Worm (Caenorhabditis elegans): ENCODE data around the gene ncs-7.
A peak's percentile ranks its signal among the peaks of the same experiment; 100 is the strongest.

The ncs-7 gene

DNA sequence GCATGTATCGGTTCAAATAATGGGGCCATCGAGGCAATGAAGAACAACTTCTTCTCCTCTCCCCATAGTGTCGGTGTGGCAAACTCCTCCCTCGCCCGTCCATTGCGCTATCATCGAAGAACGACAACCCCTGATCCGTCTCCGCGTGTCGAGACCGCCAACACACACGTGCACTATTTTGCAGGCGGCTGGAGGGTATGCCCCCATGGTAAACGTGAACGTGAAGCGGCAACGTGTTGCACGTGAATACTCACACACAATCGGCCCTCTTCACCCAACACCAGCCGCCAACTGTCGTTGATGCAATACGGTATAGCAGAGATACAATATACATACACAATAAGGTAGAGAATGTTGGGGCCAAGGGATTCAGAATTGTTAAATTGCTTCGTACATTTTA lies 18.8 kb downstream of the ncs-7 start (continued):
- TF ChIP-seq fkh-10 (GFP tag; optimal IDR thresholded peaks at IDR 0.05) (no peak), dpl-1 (GFP tag; optimal IDR thresholded peaks at IDR 0.05) (no peak), egl-13 (tag; optimal IDR thresholded peaks at IDR 0.05) (no peak), elt-2 (tag; optimal IDR thresholded peaks at IDR 0.05) (peak; percentile 26), hpl-2 (GFP tag; optimal IDR thresholded peaks at IDR 0.05) (no peak), tbx-2 (tag; optimal IDR thresholded peaks at IDR 0.05) (peak; percentile 42), nhr-47 (tag; optimal IDR thresholded peaks at IDR 0.05) (peak; percentile 56), fkh-4 (tag; optimal IDR thresholded peaks at IDR 0.05; ENCODE audit: borderline replicate concordance) (no peak), lin-13 (GFP tag; optimal IDR thresholded peaks at IDR 0.05) (no peak), hlh-17 (GFP tag; optimal IDR thresholded peaks at IDR 0.05; ENCODE audit: borderline replicate concordance) (no peak), pag-3 (tag; optimal IDR thresholded peaks at IDR 0.05; ENCODE audit: borderline replicate concordance, insufficient read depth) (no peak), ceh-8 (GFP tag; optimal IDR thresholded peaks at IDR 0.05) (no peak), nhr-85 (tag) (peak; percentile 86), aha-1 (tag; optimal IDR thresholded peaks at IDR 0.05) (no peak), mab-9 (GFP tag; IDR thresholded peaks at IDR 0.05) (no peak), elt-3 (tag; optimal IDR thresholded peaks at IDR 0.05) (peak in 4 of 6 experiments; percentile 6 to 26 (median 19)), pqm-1 (tag; optimal IDR thresholded peaks at IDR 0.05) (no peak), rnt-1 (tag; optimal IDR thresholded peaks at IDR 0.05) (peak; percentile 55), fkh-8 (tag; optimal IDR thresholded peaks at IDR 0.05) (no peak), lin-14 (GFP tag; optimal IDR thresholded peaks at IDR 0.05) (peak; percentile 93), sox-4 (tag; optimal IDR thresholded peaks at IDR 0.05) (no peak), alr-1 (tag; optimal IDR thresholded peaks at IDR 0.05; ENCODE audit: borderline replicate concordance) (no peak), mep-1 (tag; optimal IDR thresholded peaks at IDR 0.05) (peak; percentile 10), Y116A8C.19 (tag; optimal IDR thresholded peaks at IDR 0.05; ENCODE audit: borderline replicate concordance) (no peak), jun-1 (tag; optimal IDR thresholded peaks at IDR 0.05) (no peak), fos-1 (tag; optimal IDR thresholded peaks at IDR 0.05) (no peak), mef-2 (tag; optimal IDR thresholded peaks at IDR 0.05) (no peak), unc-98 (GFP tag; IDR thresholded peaks at IDR 0.05) (no peak), nhr-237 (tag; optimal IDR thresholded peaks at IDR 0.05) (no peak), skn-1 (tag; optimal IDR thresholded peaks at IDR 0.05) (no peak), irx-1 (tag; optimal IDR thresholded peaks at IDR 0.05) (no peak), efl-3 (GFP tag; optimal IDR thresholded peaks at IDR 0.05) (no peak), nhr-12 (tag; optimal IDR thresholded peaks at IDR 0.05) (no peak), nhr-71 (tag; optimal IDR thresholded peaks at IDR 0.05) (peak; percentile 82), nhr-20 (tag; optimal IDR thresholded peaks at IDR 0.05) (peak; percentile 85)

- peak in 1 of 2 experiments; percentile 9 for TF ChIP-seq lsy-2 (tag; optimal IDR thresholded peaks at IDR 0.05)
- peak in 3 of 6 experiments; percentile 4 to 37 (median 35) for TF ChIP-seq elt-3 (tag; optimal IDR thresholded peaks at IDR 0.05)
- TF ChIP-seq efl-1 (optimal IDR thresholded peaks at IDR 0.05) = no peak
- TF ChIP-seq efl-1 (GFP tag; optimal IDR thresholded peaks at IDR 0.05 in 1 of 2) = peak in 1 of 2 experiments; percentile 75
- peak; percentile 21 for TF ChIP-seq blmp-1 (tag; optimal IDR thresholded peaks at IDR 0.05)
- TF ChIP-seq nhr-76 (tag; optimal IDR thresholded peaks at IDR 0.05) = no peak
- TF ChIP-seq nhr-20 (tag; optimal IDR thresholded peaks at IDR 0.05) = peak; percentile 4
Measured at ce11 chrX:17634245-17634644, 19.9 kb downstream of the ncs-7 start.

ce11 chrX:17636326-17636735 lies 22.0 kb downstream of the ncs-7 start:
- TF ChIP-seq dpl-1 (GFP tag; optimal IDR thresholded peaks at IDR 0.05) (no peak), aha-1 (tag; optimal IDR thresholded peaks at IDR 0.05) (no peak), xbp-1 (tag; optimal IDR thresholded peaks at IDR 0.05) (peak; percentile 22), nhr-20 (tag; optimal IDR thresholded peaks at IDR 0.05) (peak; percentile 77), lir-3 (tag; optimal IDR thresholded peaks at IDR 0.05; ENCODE audit: poor library complexity) (no peak), lsy-2 (tag; optimal IDR thresholded peaks at IDR 0.05) (peak in 1 of 2 experiments; percentile 37), fkh-10 (GFP tag; optimal IDR thresholded peaks at IDR 0.05) (no peak), ces-1 (GFP tag; optimal IDR thresholded peaks at IDR 0.05) (no peak), sptf-1 (tag; optimal IDR thresholded peaks at IDR 0.05) (no peak), blmp-1 (tag; optimal IDR thresholded peaks at IDR 0.05) (peak; percentile 29), elt-3 (tag; optimal IDR thresholded peaks at IDR 0.05) (peak in 1 of 6 experiments; percentile 33), nhr-237 (tag; optimal IDR thresholded peaks at IDR 0.05) (no peak), lin-15B (tag; optimal IDR thresholded peaks at IDR 0.05) (no peak), nhr-71 (tag; optimal IDR thresholded peaks at IDR 0.05) (peak; percentile 83), fos-1 (tag; optimal IDR thresholded peaks at IDR 0.05) (no peak), nhr-47 (tag; optimal IDR thresholded peaks at IDR 0.05) (peak; percentile 44), ceh-8 (GFP tag; optimal IDR thresholded peaks at IDR 0.05) (no peak), unc-86 (tag; optimal IDR thresholded peaks at IDR 0.05) (no peak), nhr-84 (tag; optimal IDR thresholded peaks at IDR 0.05) (no peak), C04F5.9 (tag; optimal IDR thresholded peaks at IDR 0.05) (no peak), lin-14 (GFP tag; optimal IDR thresholded peaks at IDR 0.05) (peak; percentile 85), aly-2 (tag; optimal IDR thresholded peaks at IDR 0.05) (no peak)

Measured in whole organism, L1 larva.